Worm (Caenorhabditis elegans): Measurements from ENCODE around the gene nhr-233.

The nhr-233 gene

DNA sequence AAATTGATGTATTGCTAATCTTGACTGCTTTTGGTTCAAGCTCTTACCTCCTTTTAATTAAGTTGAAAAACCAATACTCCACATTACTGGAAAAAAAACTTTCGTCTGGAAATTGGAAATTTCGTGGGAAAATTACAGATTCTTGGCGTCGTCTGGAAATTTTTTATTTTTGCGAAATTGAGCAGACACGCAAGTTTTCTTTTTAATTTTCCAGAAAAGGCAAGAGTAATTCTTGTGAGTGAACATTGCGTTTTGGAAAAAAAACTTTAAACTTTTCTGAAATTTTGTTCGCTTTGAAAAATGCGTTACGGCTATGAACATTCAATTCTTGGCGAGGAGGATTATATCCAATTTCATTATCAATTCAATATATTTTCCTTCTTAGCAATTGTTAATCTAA lies 5.0 kb downstream of the nhr-233 start, which contains the start of gene sru-45:
sru-45 (plus strand) TSS at position 301 of the 400 bp plus-strand sequence.
- TF ChIP-seq ref-2 (tag; optimal IDR thresholded peaks at IDR 0.05) (no peak), fax-1 (tag; optimal IDR thresholded peaks at IDR 0.05) (no peak), hlh-15 (tag; optimal IDR thresholded peaks at IDR 0.05) (no peak), ceh-31 (tag; optimal IDR thresholded peaks at IDR 0.05) (no peak), syd-9 (tag; optimal IDR thresholded peaks at IDR 0.05) (no peak), pros-1 (tag; optimal IDR thresholded peaks at IDR 0.05) (no peak), ceh-24 (tag; optimal IDR thresholded peaks at IDR 0.05) (no peak), nfya-1 (tag; optimal IDR thresholded peaks at IDR 0.05) (no peak), elt-4 (tag; optimal IDR thresholded peaks at IDR 0.05) (no peak), eyg-1 (tag; optimal IDR thresholded peaks at IDR 0.05) (no peak), ceh-14 (tag; optimal IDR thresholded peaks at IDR 0.05) (no peak), ceh-9 (tag; optimal IDR thresholded peaks at IDR 0.05) (no peak), mec-3 (tag; optimal IDR thresholded peaks at IDR 0.05; ENCODE audit: borderline replicate concordance) (no peak), hlh-6 (tag; optimal IDR thresholded peaks at IDR 0.05) (no peak), hlh-8 (tag; optimal IDR thresholded peaks at IDR 0.05) (no peak)

DNA sequence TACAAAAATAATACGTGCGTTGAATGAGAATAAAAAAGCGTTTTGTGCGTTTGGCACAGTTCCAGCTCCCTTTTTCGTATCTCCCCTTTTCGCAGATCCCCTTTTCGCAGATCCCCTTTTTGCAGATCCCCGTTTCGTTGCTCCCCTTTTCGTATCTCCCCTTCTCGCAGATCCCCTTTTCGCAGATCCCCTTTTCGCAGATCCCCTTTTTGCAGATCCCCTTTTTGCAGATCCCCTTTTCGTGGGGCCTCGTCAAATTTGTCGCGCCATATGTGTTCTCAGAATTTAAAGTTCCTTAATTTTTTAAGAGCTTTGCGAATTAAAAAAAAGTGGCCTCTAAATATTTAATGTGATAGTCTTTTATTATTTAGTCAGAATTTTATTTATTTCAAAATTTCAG lies 17.7 kb downstream of the nhr-233 start, which contains the start of gene Y32B12B.4:
Y32B12B.4 (plus strand) TSS at position 399 of the 400 bp plus-strand sequence.
- TF ChIP-seq tbx-2 (tag; optimal IDR thresholded peaks at IDR 0.05): peak; percentile 98
- TF ChIP-seq unc-3 (GFP tag; conservative IDR thresholded peaks at IDR 0.05): peak; percentile 44; the same call in 1 of the 2 replicates
- TF ChIP-seq unc-3 (tag; optimal IDR thresholded peaks at IDR 0.05): peak; percentile 76
- TF ChIP-seq npax-4 (tag; optimal IDR thresholded peaks at IDR 0.05): no peak
- TF ChIP-seq ztf-16 (tag; optimal IDR thresholded peaks at IDR 0.05): peak; percentile 60
- TF ChIP-seq ceh-22 (tag; optimal IDR thresholded peaks at IDR 0.05): no peak
- TF ChIP-seq dmd-4 (tag; optimal IDR thresholded peaks at IDR 0.05; ENCODE audit: borderline replicate concordance): peak; percentile 84
- no peak for TF ChIP-seq unc-55 (GFP tag; optimal IDR thresholded peaks at IDR 0.05)
- TF ChIP-seq eyg-1 (tag; optimal IDR thresholded peaks at IDR 0.05): no peak
- TF ChIP-seq ceh-14 (tag; optimal IDR thresholded peaks at IDR 0.05): peak; percentile 96
- peak; percentile 13 for TF ChIP-seq hlh-13 (GFP tag; optimal IDR thresholded peaks at IDR 0.05)
- no peak for TF ChIP-seq che-1 (tag; optimal IDR thresholded peaks at IDR 0.05)
- TF ChIP-seq ceh-31 (tag; optimal IDR thresholded peaks at IDR 0.05): peak; percentile 98
- TF ChIP-seq ceh-45 (GFP tag; IDR thresholded peaks at IDR 0.05): 0 out of 2 replicates have a peak, but pooled peaks have one; percentile 34
- no peak for TF ChIP-seq T23F11.4 (GFP tag; optimal IDR thresholded peaks at IDR 0.05)
- no peak for TF ChIP-seq ama-1 (optimal IDR thresholded peaks at IDR 0.05)
- peak; percentile 94 for TF ChIP-seq zip-5 (tag; optimal IDR thresholded peaks at IDR 0.05)
- no peak for TF ChIP-seq pax-1 (tag; optimal IDR thresholded peaks at IDR 0.05)
- peak; percentile 18 for TF ChIP-seq ceh-6 (GFP tag; optimal IDR thresholded peaks at IDR 0.05)
- TF ChIP-seq ahr-1 (tag; optimal IDR thresholded peaks at IDR 0.05): peak; percentile 76
- TF ChIP-seq fkh-10 (GFP tag; optimal IDR thresholded peaks at IDR 0.05): no peak
- peak; percentile 70 for TF ChIP-seq ceh-34 (tag; optimal IDR thresholded peaks at IDR 0.05)
- TF ChIP-seq ceh-2 (tag; optimal IDR thresholded peaks at IDR 0.05): peak; percentile 97
- peak; percentile 45 for TF ChIP-seq K02D7.2 (tag; optimal IDR thresholded peaks at IDR 0.05)
- TF ChIP-seq ceh-18 (tag; optimal IDR thresholded peaks at IDR 0.05): peak; percentile 56
- peak; percentile 87 for TF ChIP-seq lim-6 (tag; optimal IDR thresholded peaks at IDR 0.05)
- no peak for TF ChIP-seq nhr-232 (tag; optimal IDR thresholded peaks at IDR 0.05)
- no peak for TF ChIP-seq K09A11.1 (tag; optimal IDR thresholded peaks at IDR 0.05; ENCODE audit: insufficient read depth)
- TF ChIP-seq fkh-6 (tag; optimal IDR thresholded peaks at IDR 0.05): peak; percentile 85
- peak; percentile 86 for TF ChIP-seq hlh-6 (tag; optimal IDR thresholded peaks at IDR 0.05)
- peak; percentile 99 for TF ChIP-seq tbx-7 (tag; optimal IDR thresholded peaks at IDR 0.05)
- peak; percentile 91 for TF ChIP-seq hlh-8 (tag; optimal IDR thresholded peaks at IDR 0.05)
- no peak for TF ChIP-seq pros-1 (tag; optimal IDR thresholded peaks at IDR 0.05)
- TF ChIP-seq pat-9 (tag; optimal IDR thresholded peaks at IDR 0.05): no peak
- TF ChIP-seq ets-4 (tag; optimal IDR thresholded peaks at IDR 0.05): peak; percentile 82
- TF ChIP-seq sox-4 (tag; optimal IDR thresholded peaks at IDR 0.05): peak; percentile 14
- TF ChIP-seq hlh-30 (tag; optimal IDR thresholded peaks at IDR 0.05; ENCODE audit: insufficient read depth): no peak
- TF ChIP-seq ttx-3 (tag; optimal IDR thresholded peaks at IDR 0.05): peak; percentile 38
- TF ChIP-seq F13H6.1 (tag; optimal IDR thresholded peaks at IDR 0.05): peak; percentile 91
- TF ChIP-seq madf-2 (tag; optimal IDR thresholded peaks at IDR 0.05): peak; percentile 3
- no peak for TF ChIP-seq ceh-30 (tag; optimal IDR thresholded peaks at IDR 0.05)
- TF ChIP-seq pag-3 (tag; optimal IDR thresholded peaks at IDR 0.05; ENCODE audit: borderline replicate concordance): peak; percentile 70
- TF ChIP-seq C08G9.2 (tag; optimal IDR thresholded peaks at IDR 0.05): peak; percentile 94
